Fruit fly (Drosophila melanogaster) whole organism, pupa: ENCODE data around the gene Prosalpha2.

Source experiments
- CG13204 ChIP-seq: fragments of 200-800 bp; sonication (Bioruptor generic); optimal IDR thresholded peaks from 2 replicates; lab custom pipeline; 2018; ENCODE audit warnings: missing biosample characterization, mild to moderate bottlenecking, missing genetic modification characterization, moderate library complexity
- CG14655 ChIP-seq: fragments of 200-800 bp; sonication (Bioruptor generic); optimal IDR thresholded peaks from 3 replicates; lab custom pipeline; 2017; ENCODE audit warnings: mild to moderate bottlenecking, missing biosample characterization, missing genetic modification reagents, missing genetic modification characterization
- CG17806 ChIP-seq: fragments of 200-800 bp; sonication (Bioruptor generic); optimal IDR thresholded peaks from 2 replicates; lab custom pipeline; 2018; ENCODE audit warnings: missing biosample characterization, mild to moderate bottlenecking, missing genetic modification characterization, moderate library complexity
- CG32121 ChIP-seq: fragments of 200-800 bp; sonication (Bioruptor generic); IDR thresholded peaks from 2 replicates; pipeline ENCODE4 v1.3.6; 2022; ENCODE audit warnings: missing biosample characterization, missing genetic modification characterization
- CG8301 ChIP-seq: fragments of 200-800 bp; sonication (Bioruptor generic); optimal IDR thresholded peaks from 2 replicates; lab custom pipeline; 2018; ENCODE audit warnings: missing biosample characterization, mild to moderate bottlenecking, missing genetic modification characterization
- D1 ChIP-seq: fragments of 200-800 bp; sonication (Bioruptor generic); optimal IDR thresholded peaks from 2 replicates; lab custom pipeline; 2018; ENCODE audit warnings: missing biosample characterization, mild to moderate bottlenecking, missing genetic modification characterization, moderate library complexity
- EcR ChIP-seq: fragments of 200-800 bp; sonication (Bioruptor generic); optimal IDR thresholded peaks from 3 replicates; lab custom pipeline; 2019; ENCODE audit warnings: missing biosample characterization, missing genetic modification characterization, mild to moderate bottlenecking, moderate library complexity, missing genetic modification reagents
- Ets98B ChIP-seq: fragments of 200-800 bp; sonication (Bioruptor generic); IDR thresholded peaks from 2 replicates; pipeline ENCODE4 v1.3.6; 2022; ENCODE audit warnings: missing biosample characterization, missing genetic modification characterization
- Pif1B ChIP-seq: fragments of 200-800 bp; sonication (Bioruptor generic); optimal IDR thresholded peaks from 3 replicates; lab custom pipeline; 2016; ENCODE audit warnings: missing biosample characterization, missing genetic modification characterization
- Snoo ChIP-seq: fragments of 200-800 bp; sonication (Bioruptor generic); optimal IDR thresholded peaks from 3 replicates; lab custom pipeline; 2017; ENCODE audit warnings: missing biosample characterization, mild to moderate bottlenecking, missing genetic modification characterization, inconsistent platforms
- gl ChIP-seq: fragments of 200-800 bp; sonication (Bioruptor generic); optimal IDR thresholded peaks from 2 replicates; lab custom pipeline; 2018; ENCODE audit warnings: missing biosample characterization, mild to moderate bottlenecking, missing genetic modification characterization

DNA sequence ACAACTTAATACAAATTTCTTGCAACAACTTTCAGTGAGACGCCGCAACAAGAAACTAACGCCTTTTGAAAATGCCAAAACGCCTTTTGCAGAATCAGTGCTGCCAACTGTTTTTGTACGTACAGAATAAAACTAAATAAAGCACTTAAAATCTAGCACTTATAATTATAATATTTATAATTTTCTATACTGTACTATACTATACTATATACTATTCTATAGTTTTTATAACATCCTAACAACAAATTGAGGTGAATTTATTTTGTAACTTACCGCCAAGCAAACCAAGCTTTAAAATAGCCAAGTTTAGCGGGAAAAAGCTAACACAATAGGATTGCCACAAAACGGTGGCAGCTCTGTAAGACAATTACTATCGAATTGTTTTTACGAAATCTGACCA lies 2.6 kb downstream of the Prosalpha2 start, which contains the start of the genes Aos1 and Srlp:
- TF ChIP-seq CG14655 (GFP tag; lab: Kevin White, UChicago) (no peak), Snoo (tag; lab: Kevin White, UChicago) (peak; percentile 32), Pif1B (GFP tag; lab: Kevin White, UChicago) (no peak), CG32121 (GFP tag; lab: Robert Waterston, UW) (0 out of 2 replicates have a peak, but pooled peaks have one; percentile 29), D1 (no peak), gl (tag; lab: Kevin White, UChicago) (no peak), CG13204 (no peak), EcR (GFP tag; lab: Kevin White, UChicago) (no peak), CG17806 (tag; lab: Kevin White, UChicago) (peak; percentile 35), Ets98B (GFP tag; lab: Robert Waterston, UW) (no peak), CG8301 (tag; lab: Kevin White, UChicago) (no peak)
